Worm (Caenorhabditis elegans) whole organism, L3 larva: ENCODE results near the gene msp-32.

Experiments used
- aly-2 ChIP-seq: fragments of 150-350 bp; optimal IDR thresholded peaks from 2 replicates; lab custom pipeline; 2014; ENCODE audit warnings: missing biosample characterization, missing genetic modification characterization
- ama-1 ChIP-seq: fragments of 150-350 bp; optimal IDR thresholded peaks from 2 replicates; lab custom pipeline; 2018
- ceh-16 ChIP-seq: sonication (generic microtip); optimal IDR thresholded peaks from 2 replicates; lab custom pipeline; 2017; ENCODE audit warnings: missing biosample characterization, missing genetic modification characterization
- ceh-28 ChIP-seq: fragments of 150-350 bp; optimal IDR thresholded peaks from 2 replicates; lab custom pipeline; 2014; ENCODE audit warnings: missing biosample characterization, missing genetic modification reagents, missing genetic modification characterization
- daf-12 ChIP-seq: fragments of 150-350 bp; optimal IDR thresholded peaks from 2 replicates; lab custom pipeline; 2014; ENCODE audit warnings: missing biosample characterization, missing genetic modification reagents, missing genetic modification characterization
- egl-27 ChIP-seq: sonication (generic microtip); optimal IDR thresholded peaks from 4 replicates; lab custom pipeline; 2017; ENCODE audit warnings: missing biosample characterization, missing genetic modification reagents, missing genetic modification characterization
- nhr-11 ChIP-seq: fragments of 150-350 bp; optimal IDR thresholded peaks from 2 replicates; lab custom pipeline; 2014; ENCODE audit warnings: missing biosample characterization, missing genetic modification characterization
- nhr-28 ChIP-seq: fragments of 150-350 bp; optimal IDR thresholded peaks from 2 replicates; lab custom pipeline; 2014; ENCODE audit warnings: missing biosample characterization, missing genetic modification characterization
- pqm-1 ChIP-seq: fragments of 150-350 bp; optimal IDR thresholded peaks from 2 replicates; lab custom pipeline; 2017; ENCODE audit warnings: missing biosample characterization, missing genetic modification characterization, inconsistent platforms
- sea-2 ChIP-seq: fragments of 150-350 bp; sonication (generic microtip); optimal IDR thresholded peaks from 4 replicates; lab custom pipeline; 2014; ENCODE audit warnings: missing biosample characterization, missing genetic modification reagents, missing genetic modification characterization
- tbx-2 ChIP-seq: sonication (generic microtip); optimal IDR thresholded peaks from 2 replicates; lab custom pipeline; 2016; ENCODE audit warnings: mild to moderate bottlenecking, missing genetic modification characterization, missing compliant biosample characterization
- unc-39 ChIP-seq: sonication (generic microtip); optimal IDR thresholded peaks from 4 replicates; lab custom pipeline; 2017; ENCODE audit warnings: missing biosample characterization, missing genetic modification characterization
- zag-1 ChIP-seq: fragments of 150-350 bp; optimal IDR thresholded peaks from 2 replicates; lab custom pipeline; 2014; ENCODE audit warnings: missing biosample characterization, missing genetic modification characterization
- ztf-11 ChIP-seq: fragments of 150-350 bp; optimal IDR thresholded peaks from 2 replicates; lab custom pipeline; 2014; ENCODE audit warnings: missing biosample characterization, missing genetic modification characterization

DNA sequence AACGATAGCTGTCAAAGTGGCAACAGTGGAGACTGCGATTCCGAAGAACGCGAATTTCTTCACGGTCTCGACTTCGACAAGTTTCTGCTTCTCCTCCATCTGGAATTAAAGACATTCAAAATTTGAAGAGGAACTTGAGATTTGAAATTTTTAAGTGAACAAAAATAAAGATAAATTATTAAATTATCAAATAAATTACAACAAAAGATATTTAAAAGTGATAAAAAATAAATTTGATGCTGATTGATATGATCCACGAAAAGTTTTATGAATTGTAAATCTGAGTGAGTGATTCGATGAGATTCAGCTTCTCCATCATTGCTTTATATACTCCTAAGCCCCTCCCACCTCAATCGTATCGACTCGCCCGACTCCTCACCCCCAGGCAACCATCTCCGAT lies 31.2 kb upstream of the msp-32 start, which contains the start of gene col-17:
- TF ChIP-seq zag-1 (no peak), ceh-28 (tag; lab: Kevin White, UChicago) (no peak), ama-1 (lab: Kevin White, UChicago) (no peak), ceh-16 (tag; lab: Kevin White, UChicago) (no peak), nhr-11 (tag; lab: Kevin White, UChicago) (no peak), egl-27 (tag; lab: Kevin White, UChicago) (no peak), aly-2 (tag; lab: Kevin White, UChicago) (no peak), ztf-11 (tag; lab: Kevin White, UChicago) (no peak), unc-39 (tag; lab: Kevin White, UChicago) (no peak), pqm-1 (no peak), sea-2 (no peak), nhr-28 (tag; lab: Kevin White, UChicago) (no peak), daf-12 (tag; lab: Kevin White, UChicago) (no peak), tbx-2 (no peak)
